Fruit fly (Drosophila melanogaster) whole organism, prepupa: ENCODE results near the gene mei-9.

Experiments
- CG10669 ChIP-seq: fragments of 200-800 bp; sonication (Bioruptor generic); optimal IDR thresholded peaks from 3 replicates; lab custom pipeline; 2018; ENCODE audit warnings: missing biosample characterization, mild to moderate bottlenecking, missing genetic modification characterization, moderate library complexity
- CG11762 ChIP-seq: fragments of 200-800 bp; sonication (Bioruptor generic); optimal IDR thresholded peaks from 3 replicates; lab custom pipeline; 2016; ENCODE audit warnings: missing biosample characterization, missing genetic modification characterization; ENCODE audit not compliant: insufficient read depth
- CG32006 ChIP-seq: fragments of 200-800 bp; sonication (Bioruptor generic); optimal IDR thresholded peaks from 3 replicates; lab custom pipeline; 2017; ENCODE audit warnings: missing biosample characterization, mild to moderate bottlenecking, missing genetic modification characterization
- CG8119 ChIP-seq: fragments of 200-800 bp; sonication (Bioruptor generic); IDR thresholded peaks from 3 replicates; pipeline ENCODE4 v1.3.6; 2022; ENCODE audit warnings: missing biosample characterization, missing genetic modification characterization
- Eip75B ChIP-seq: fragments of 200-800 bp; sonication (Bioruptor generic); optimal IDR thresholded peaks from 3 replicates; lab custom pipeline; 2016; ENCODE audit warnings: missing biosample characterization, missing genetic modification characterization
- Gug ChIP-seq: fragments of 200-800 bp; sonication (Bioruptor generic); IDR thresholded peaks from 2 replicates; pipeline ENCODE4 v1.3.6; 2022; ENCODE audit warnings: missing biosample characterization, missing genetic modification characterization
- Lpt ChIP-seq: fragments of 200-800 bp; sonication (Bioruptor generic); optimal IDR thresholded peaks from 3 replicates; lab custom pipeline; 2016; ENCODE audit warnings: missing biosample characterization, missing genetic modification characterization
- OdsH ChIP-seq: fragments of 200-800 bp; sonication (Bioruptor generic); optimal IDR thresholded peaks from 3 replicates; lab custom pipeline; 2016; ENCODE audit warnings: missing biosample characterization, missing genetic modification characterization
- Smox ChIP-seq: fragments of 200-800 bp; sonication (Bioruptor generic); optimal IDR thresholded peaks from 3 replicates; lab custom pipeline; 2016; ENCODE audit warnings: missing biosample characterization, missing genetic modification characterization
- achi ChIP-seq: fragments of 200-800 bp; sonication (Bioruptor generic); optimal IDR thresholded peaks from 3 replicates; lab custom pipeline; 2016; ENCODE audit warnings: missing biosample characterization, missing genetic modification characterization
- lz ChIP-seq: fragments of 200-800 bp; sonication (Bioruptor generic); optimal IDR thresholded peaks from 3 replicates; lab custom pipeline; 2016; ENCODE audit warnings: missing biosample characterization, missing genetic modification characterization
- vri ChIP-seq: fragments of 200-800 bp; sonication (Bioruptor generic); optimal IDR thresholded peaks from 3 replicates; lab custom pipeline; 2016; ENCODE audit warnings: missing biosample characterization, mild to moderate bottlenecking, missing genetic modification characterization

DNA sequence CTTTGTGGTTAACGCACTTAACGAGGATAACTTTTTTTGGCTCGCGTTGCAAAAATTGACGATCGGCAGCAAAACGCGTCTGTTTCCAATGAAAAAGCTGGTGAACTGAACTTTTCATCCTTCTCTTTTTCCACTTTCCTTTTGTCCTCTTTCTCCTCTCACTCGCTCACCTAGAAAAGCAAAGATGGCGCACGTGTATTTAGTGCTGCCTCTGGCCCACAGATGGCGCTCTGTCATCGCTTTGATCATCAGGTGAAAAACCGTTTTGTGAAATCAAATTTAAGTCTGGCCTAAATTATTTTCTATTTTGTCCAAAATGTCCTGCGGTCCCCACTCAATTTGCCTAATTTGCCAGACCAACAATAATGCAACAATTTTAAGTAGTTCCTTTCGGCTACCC lies 25.2 kb downstream of the mei-9 start:
- TF ChIP-seq Eip75B (GFP tag; lab: Kevin White, UChicago) (no peak), Lpt (GFP tag; lab: Kevin White, UChicago) (no peak), OdsH (GFP tag; lab: Kevin White, UChicago) (no peak), achi (GFP tag; lab: Kevin White, UChicago) (no peak), CG32006 (GFP tag; lab: Kevin White, UChicago) (no peak), lz (GFP tag; lab: Kevin White, UChicago) (no peak), CG8119 (GFP tag; lab: Robert Waterston, UW) (no peak), CG11762 (GFP tag; lab: Kevin White, UChicago) (no peak), CG10669 (no peak), vri (no peak), Smox (GFP tag; lab: Kevin White, UChicago) (no peak), Gug (GFP tag; lab: Robert Waterston, UW) (no peak)
